Comparison of ENCODE assay signal across 5 fruit fly cellular contexts in the genomic region with DNA sequence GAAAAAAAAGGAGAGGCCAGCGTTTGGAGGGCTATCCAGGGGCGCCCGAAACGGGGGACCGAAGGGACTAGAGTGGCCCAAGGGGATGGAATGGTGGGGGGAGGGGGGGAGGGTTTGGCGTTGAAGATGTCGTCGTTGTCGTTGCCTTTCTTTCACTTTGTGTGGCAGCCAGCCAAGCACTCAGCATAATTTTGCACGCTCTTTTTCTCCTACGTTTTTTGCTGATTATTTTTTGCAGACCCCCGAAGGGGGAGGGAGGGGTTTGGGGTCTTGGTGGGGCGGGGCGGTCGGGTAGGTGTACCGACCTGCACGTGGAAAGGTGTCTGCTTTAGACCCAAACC.
TF ChIP-seq lines count a peak whose summit lies in the region.

No protein-coding gene starts in this region.

- no peak for TF ChIP-seq CTCF in whole organism, embryonic (GFP tag; optimal IDR thresholded peaks at IDR 0.05; lab: Kevin White, UChicago)

TF ChIP-seq in whole organism, adult, 20 proteins besides CTCF, POLR2A, EP300 and RAD21:
- TF ChIP-seq tj (GFP tag; optimal IDR thresholded peaks at IDR 0.05; lab: Kevin White, UChicago) (peak; percentile 79), CG14711 (tag; optimal IDR thresholded peaks at IDR 0.05; lab: Kevin White, UChicago) (no peak)

TF ChIP-seq in whole organism, embryonic, 481 proteins besides CTCF, POLR2A, EP300 and RAD21 (continues in another document):
- TF ChIP-seq sima (GFP tag; optimal IDR thresholded peaks at IDR 0.05; lab: Kevin White, UChicago) (no peak), CG11696 (GFP tag; IDR thresholded peaks at IDR 0.05; lab: Robert Waterston, UW) (no peak), CG2712 (tag; optimal IDR thresholded peaks at IDR 0.05; lab: Kevin White, UChicago) (no peak), fd64A (GFP tag; optimal IDR thresholded peaks at IDR 0.05; lab: Kevin White, UChicago) (no peak), CG12769 (tag; optimal IDR thresholded peaks at IDR 0.05; lab: Kevin White, UChicago) (peak; percentile 7), pnt (GFP tag; optimal IDR thresholded peaks at IDR 0.05; lab: Kevin White, UChicago) (no peak), bcd (GFP tag; optimal IDR thresholded peaks at IDR 0.05; lab: Kevin White, UChicago) (peak; percentile 16), Opbp (GFP tag; IDR thresholded peaks at IDR 0.05; lab: Robert Waterston, UW; ENCODE audit: partially characterized antibody) (peak; percentile 37; the same call in 2 of the 3 replicates), Max (GFP tag; optimal IDR thresholded peaks at IDR 0.05; lab: Kevin White, UChicago) (no peak), nau (GFP tag; optimal IDR thresholded peaks at IDR 0.05; lab: Kevin White, UChicago) (no peak), pum (GFP tag; optimal IDR thresholded peaks at IDR 0.05; lab: Kevin White, UChicago) (no peak), unpg (GFP tag; optimal IDR thresholded peaks at IDR 0.05; lab: Kevin White, UChicago) (no peak), Drgx (GFP tag; IDR thresholded peaks at IDR 0.05; lab: Robert Waterston, UW) (no peak; the same call in 1 of the 2 replicates), CG6683 (GFP tag; optimal IDR thresholded peaks at IDR 0.05; lab: Kevin White, UChicago) (no peak), CG7987 (GFP tag; optimal IDR thresholded peaks at IDR 0.05; lab: Kevin White, UChicago) (no peak), tgo (GFP tag; IDR thresholded peaks at IDR 0.05; lab: Robert Waterston, UW) (no peak), CG2678 (tag; optimal IDR thresholded peaks at IDR 0.05; lab: Kevin White, UChicago) (no peak), hth (optimal IDR thresholded peaks at IDR 0.05; lab: Kevin White, UChicago) (no peak), C15 (GFP tag; IDR thresholded peaks at IDR 0.05; lab: Robert Waterston, UW) (no peak), HHEX (GFP tag; optimal IDR thresholded peaks at IDR 0.05; lab: Kevin White, UChicago) (no peak), crol (GFP tag; IDR thresholded peaks at IDR 0.05; lab: Robert Waterston, UW) (peak; percentile 98), Vsx1 (GFP tag; optimal IDR thresholded peaks at IDR 0.05; lab: Kevin White, UChicago) (no peak)

TF ChIP-seq in whole organism, prepupa, 60 proteins besides CTCF, POLR2A, EP300 and RAD21 (continues in another document):
- TF ChIP-seq CG4318 (GFP tag; optimal IDR thresholded peaks at IDR 0.05; lab: Kevin White, UChicago) (no peak), svp (GFP tag; lab: Kevin White, UChicago) (no peak), vri (GFP tag; optimal IDR thresholded peaks at IDR 0.05; lab: Kevin White, UChicago) (no peak), Hr4 (GFP tag; optimal IDR thresholded peaks at IDR 0.05; lab: Kevin White, UChicago) (no peak), Sox102F (GFP tag; optimal IDR thresholded peaks at IDR 0.05; lab: Kevin White, UChicago) (no peak), dsx (GFP tag; optimal IDR thresholded peaks at IDR 0.05; lab: Kevin White, UChicago; ENCODE audit: poor library complexity, severe bottlenecking) (no peak), CG10669 (GFP tag; optimal IDR thresholded peaks at IDR 0.05; lab: Kevin White, UChicago) (no peak), Lpt (GFP tag; optimal IDR thresholded peaks at IDR 0.05; lab: Kevin White, UChicago) (peak; percentile 56), Eip75B (GFP tag; optimal IDR thresholded peaks at IDR 0.05; lab: Kevin White, UChicago) (no peak), salr (GFP tag; optimal IDR thresholded peaks at IDR 0.05; lab: Kevin White, UChicago) (peak in 1 of 2 experiments; percentile 58), CG11762 (GFP tag; optimal IDR thresholded peaks at IDR 0.05; lab: Kevin White, UChicago; ENCODE audit: insufficient read depth) (peak; percentile 32), CG8319 (GFP tag; optimal IDR thresholded peaks at IDR 0.05; lab: Kevin White, UChicago) (peak; percentile 9), CG31627 (GFP tag; optimal IDR thresholded peaks at IDR 0.05; lab: Kevin White, UChicago) (no peak), fkh (GFP tag; optimal IDR thresholded peaks at IDR 0.05; lab: Kevin White, UChicago) (no peak), Blimp-1 (GFP tag; optimal IDR thresholded peaks at IDR 0.05; lab: Kevin White, UChicago) (peak; percentile 19), Hr38 (GFP tag; optimal IDR thresholded peaks at IDR 0.05; lab: Kevin White, UChicago) (no peak), topi (GFP tag; optimal IDR thresholded peaks at IDR 0.05; lab: Kevin White, UChicago) (no peak), CG11294 (GFP tag; IDR thresholded peaks at IDR 0.05; lab: Robert Waterston, UW) (0 out of 2 replicates have a peak, but pooled peaks have one; percentile 4), CG34406 (GFP tag; optimal IDR thresholded peaks at IDR 0.05; lab: Kevin White, UChicago) (no peak), CG7368 (GFP tag; optimal IDR thresholded peaks at IDR 0.05; lab: Kevin White, UChicago) (no peak), Ets96B (tag; optimal IDR thresholded peaks at IDR 0.05; lab: Kevin White, UChicago) (no peak), CG32006 (GFP tag; optimal IDR thresholded peaks at IDR 0.05; lab: Kevin White, UChicago) (peak; percentile 28)

TF ChIP-seq in whole organism, pupa, 21 proteins besides CTCF, POLR2A, EP300 and RAD21:
- no peak for TF ChIP-seq CG32121 (GFP tag; IDR thresholded peaks at IDR 0.05; lab: Robert Waterston, UW)
- TF ChIP-seq CG13204 (GFP tag; optimal IDR thresholded peaks at IDR 0.05; lab: Kevin White, UChicago): no peak
- peak; percentile 27 for TF ChIP-seq CG8159 (tag; optimal IDR thresholded peaks at IDR 0.05; lab: Kevin White, UChicago)
- no peak for TF ChIP-seq Pif1A (GFP tag; optimal IDR thresholded peaks at IDR 0.05; lab: Kevin White, UChicago)
- peak; percentile 44 for TF ChIP-seq CG14655 (GFP tag; optimal IDR thresholded peaks at IDR 0.05; lab: Kevin White, UChicago)
- no peak for TF ChIP-seq EcR (GFP tag; optimal IDR thresholded peaks at IDR 0.05; lab: Kevin White, UChicago)

TF ChIP-seq in whole organism, wandering third instar larva, 38 proteins besides CTCF, POLR2A, EP300 and RAD21:
- TF ChIP-seq psq (GFP tag; optimal IDR thresholded peaks at IDR 0.05; lab: Kevin White, UChicago): peak; percentile 75
- peak; percentile 79 for TF ChIP-seq Dfd (GFP tag; optimal IDR thresholded peaks at IDR 0.05; lab: Kevin White, UChicago)
- no peak for TF ChIP-seq Mio (GFP tag; optimal IDR thresholded peaks at IDR 0.05; lab: Kevin White, UChicago)
- TF ChIP-seq Sp1 (GFP tag; optimal IDR thresholded peaks at IDR 0.05; lab: Kevin White, UChicago): peak; percentile 23
- no peak for TF ChIP-seq Jra (GFP tag; optimal IDR thresholded peaks at IDR 0.05; lab: Kevin White, UChicago)
- no peak for TF ChIP-seq Rel (GFP tag; optimal IDR thresholded peaks at IDR 0.05; lab: Kevin White, UChicago)
- no peak for TF ChIP-seq Rel (tag; optimal IDR thresholded peaks at IDR 0.05; lab: Kevin White, UChicago)
- TF ChIP-seq Myc (optimal IDR thresholded peaks at IDR 0.05; lab: Kevin White, UChicago): no peak
